Worm (Caenorhabditis elegans) whole organism, L3 larva: ENCODE results near the gene nhr-37.

Experiments
- R02D3.7 ChIP-seq: fragments of 150-350 bp; optimal IDR thresholded peaks from 2 replicates; lab custom pipeline; 2014; ENCODE audit warnings: missing biosample characterization, missing genetic modification characterization
- ceh-16 ChIP-seq: sonication (generic microtip); optimal IDR thresholded peaks from 2 replicates; lab custom pipeline; 2017; ENCODE audit warnings: missing biosample characterization, missing genetic modification characterization
- ceh-28 ChIP-seq: fragments of 150-350 bp; optimal IDR thresholded peaks from 2 replicates; lab custom pipeline; 2014; ENCODE audit warnings: missing biosample characterization, missing genetic modification reagents, missing genetic modification characterization
- egl-27 ChIP-seq: sonication (generic microtip); optimal IDR thresholded peaks from 4 replicates; lab custom pipeline; 2017; ENCODE audit warnings: missing biosample characterization, missing genetic modification reagents, missing genetic modification characterization
- egl-5 ChIP-seq: fragments of 150-350 bp; optimal IDR thresholded peaks from 2 replicates; lab custom pipeline; 2017; ENCODE audit warnings: missing biosample characterization, missing genetic modification reagents, missing genetic modification characterization, inconsistent platforms
- fkh-10 ChIP-seq: sonication (generic microtip); optimal IDR thresholded peaks from 2 replicates; lab custom pipeline; 2017; ENCODE audit warnings: missing biosample characterization, missing genetic modification reagents, missing genetic modification characterization
- jun-1 ChIP-seq: fragments of 150-350 bp; optimal IDR thresholded peaks from 2 replicates; lab custom pipeline; 2014; ENCODE audit warnings: missing biosample characterization, missing genetic modification reagents, missing genetic modification characterization
- lin-15B ChIP-seq: fragments of 150-350 bp; optimal IDR thresholded peaks from 2 replicates; lab custom pipeline; 2014; ENCODE audit warnings: missing biosample characterization, missing genetic modification characterization
- mml-1 ChIP-seq: fragments of 150-350 bp; sonication (generic microtip); optimal IDR thresholded peaks from 3 replicates; lab custom pipeline; 2014; ENCODE audit warnings: missing biosample characterization, missing genetic modification characterization
- nhr-23 ChIP-seq: fragments of 150-350 bp; optimal IDR thresholded peaks from 2 replicates; lab custom pipeline; 2014; ENCODE audit warnings: missing biosample characterization, missing genetic modification reagents, missing genetic modification characterization
- nhr-76 ChIP-seq: fragments of 150-350 bp; sonication (generic microtip); optimal IDR thresholded peaks from 5 replicates; lab custom pipeline; 2014; ENCODE audit warnings: missing biosample characterization, missing genetic modification characterization
- nhr-77 ChIP-seq: fragments of 150-350 bp; optimal IDR thresholded peaks from 2 replicates; lab custom pipeline; 2014; ENCODE audit warnings: missing biosample characterization, missing genetic modification characterization

Gene nhr-37

ce11 chrV:6669520-6669919 is 47.5 kb downstream of the nhr-37 start, which contains the start of gene cest-28:
Gene cest-28 (plus strand): TSS chrV:6669820.
- no peak for TF ChIP-seq egl-5
- no peak for TF ChIP-seq fkh-10
- TF ChIP-seq lin-15B (tag; lab: Kevin White, UChicago) = no peak
- TF ChIP-seq nhr-77 = no peak
- TF ChIP-seq mml-1 (tag; lab: Kevin White, UChicago) = no peak
- no peak for TF ChIP-seq ceh-16 (tag; lab: Kevin White, UChicago)
- TF ChIP-seq egl-27 = no peak

ce11 chrV:6673967-6674366 is 52.0 kb downstream of the nhr-37 start, which contains the start of gene cest-31:
Gene cest-31 (plus strand): TSS chrV:6674267.
- TF ChIP-seq R02D3.7 (no peak), jun-1 (tag; lab: Kevin White, UChicago) (no peak), ceh-28 (no peak), nhr-76 (tag; lab: Kevin White, UChicago) (no peak), nhr-23 (tag; lab: Kevin White, UChicago) (no peak)
